Fruit fly (Drosophila melanogaster): Measurements from ENCODE around the gene Snoo.
A peak's percentile ranks its signal among the peaks of the same experiment; 100 is the strongest.

Snoo gene

DNA sequence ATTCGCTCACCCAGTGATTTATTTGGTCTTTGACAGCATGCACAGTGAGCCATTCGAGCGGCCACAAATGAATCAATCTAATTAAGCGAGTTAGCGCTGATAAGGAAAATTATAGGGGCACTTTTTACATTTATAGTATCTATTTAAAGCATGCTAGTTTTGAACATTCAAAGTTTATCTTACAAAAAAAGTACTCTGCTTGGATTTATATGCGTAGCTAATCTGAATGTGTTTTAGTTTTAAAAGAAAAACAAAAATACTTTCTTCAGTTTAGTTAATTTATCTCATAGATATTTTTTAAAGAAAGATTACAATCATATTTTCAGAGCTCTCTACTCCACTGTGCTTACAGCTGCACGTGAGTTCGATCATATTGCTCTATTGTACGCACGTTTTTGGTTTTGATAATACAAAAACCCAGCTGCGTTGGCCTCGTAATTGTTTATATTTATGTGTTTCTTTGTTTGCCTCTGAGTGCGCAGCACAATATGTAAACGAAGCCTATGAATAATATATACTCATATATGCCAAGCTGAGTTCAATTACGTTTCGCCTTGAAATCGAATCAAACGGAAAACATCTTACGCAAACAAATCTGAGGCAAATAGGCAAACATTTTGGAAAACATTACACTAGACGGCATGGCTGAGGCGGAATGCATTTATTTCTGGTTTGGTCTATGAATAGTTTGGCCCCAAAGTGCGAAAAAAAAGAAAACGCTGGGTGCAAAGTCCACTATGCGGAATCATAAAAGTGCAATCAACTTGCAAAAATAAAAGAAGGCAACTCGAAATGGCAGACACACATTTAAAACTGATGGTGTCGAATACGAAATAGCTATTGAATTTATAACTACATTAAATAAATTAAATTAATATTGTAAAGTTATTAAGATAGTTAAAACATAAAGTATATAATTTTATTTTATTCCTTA lies 18.0 kb upstream of the Snoo start (continued):
- TF ChIP-seq CG9817 (tag; optimal IDR thresholded peaks at IDR 0.05) (peak; percentile 79), CG12942 (GFP tag; optimal IDR thresholded peaks at IDR 0.05) (peak; percentile 75), CG2202 (tag; optimal IDR thresholded peaks at IDR 0.05) (peak; percentile 56), grn (GFP tag; optimal IDR thresholded peaks at IDR 0.05) (peak; percentile 78), CG18619 (GFP tag; optimal IDR thresholded peaks at IDR 0.05) (peak; percentile 88), CG13624 (GFP tag; optimal IDR thresholded peaks at IDR 0.05) (peak; percentile 86), ci (GFP tag; IDR thresholded peaks at IDR 0.05) (peak; percentile 80; the same call in 2 of the 3 replicates), pnt (GFP tag; optimal IDR thresholded peaks at IDR 0.05) (peak; percentile 68), CG9876 (GFP tag; optimal IDR thresholded peaks at IDR 0.05) (peak; percentile 65), CG10366 (GFP tag; IDR thresholded peaks at IDR 0.05) (peak; percentile 70), CG4854 (GFP tag; optimal IDR thresholded peaks at IDR 0.05) (peak; percentile 72), gro (GFP tag; optimal IDR thresholded peaks at IDR 0.05) (peak; percentile 62), eyg (GFP tag; optimal IDR thresholded peaks at IDR 0.05) (peak; percentile 63), gem (tag; optimal IDR thresholded peaks at IDR 0.05) (peak; percentile 94), Fer3 (tag; optimal IDR thresholded peaks at IDR 0.05) (peak; percentile 73), Camta (GFP tag; optimal IDR thresholded peaks at IDR 0.05) (peak; percentile 82), Ets97D (GFP tag; optimal IDR thresholded peaks at IDR 0.05) (peak; percentile 36), CG18599 (GFP tag; optimal IDR thresholded peaks at IDR 0.05) (peak; percentile 89), CG2129 (GFP tag; IDR thresholded peaks at IDR 0.05; ENCODE audit: partially characterized antibody) (no peak), CG11093 (GFP tag; IDR thresholded peaks at IDR 0.05) (peak; percentile 80; the same call in 2 of the 3 replicates), Optix (GFP tag; IDR thresholded peaks at IDR 0.05) (peak; percentile 60; the same call in 1 of the 3 replicates), CG3065 (GFP tag; optimal IDR thresholded peaks at IDR 0.05) (peak; percentile 56), ash1 (GFP tag; optimal IDR thresholded peaks at IDR 0.05) (no peak), CG10654 (GFP tag; optimal IDR thresholded peaks at IDR 0.05) (peak; percentile 73), CG1024 (GFP tag; IDR thresholded peaks at IDR 0.05) (0 out of 2 replicates have a peak, but pooled peaks have one; percentile 28), CG6654 (GFP tag; optimal IDR thresholded peaks at IDR 0.05) (peak; percentile 68), zf30C (GFP tag; optimal IDR thresholded peaks at IDR 0.05) (no peak), vfl (GFP tag; optimal IDR thresholded peaks at IDR 0.05) (peak; percentile 62), dm (GFP tag; optimal IDR thresholded peaks at IDR 0.05) (peak; percentile 65), CG3281 (GFP tag; optimal IDR thresholded peaks at IDR 0.05) (peak; percentile 91), toy (GFP tag; IDR thresholded peaks at IDR 0.05) (peak; percentile 53), CG17612 (GFP tag; IDR thresholded peaks at IDR 0.05) (peak; percentile 54; the same call in 1 of the 2 replicates), pzg (GFP tag; optimal IDR thresholded peaks at IDR 0.05) (no peak), Deaf1 (tag; optimal IDR thresholded peaks at IDR 0.05) (peak; percentile 69), zfh1 (GFP tag; IDR thresholded peaks at IDR 0.05) (peak; percentile 76), run (tag; optimal IDR thresholded peaks at IDR 0.05) (peak; percentile 80), her (GFP tag; optimal IDR thresholded peaks at IDR 0.05) (peak; percentile 80), h (optimal IDR thresholded peaks at IDR 0.05) (no peak), CG8388 (GFP tag; optimal IDR thresholded peaks at IDR 0.05) (peak; percentile 74), Mes4 (GFP tag; optimal IDR thresholded peaks at IDR 0.05) (peak; percentile 70), Bdp1 (GFP tag; optimal IDR thresholded peaks at IDR 0.05) (peak; percentile 81), lola (GFP tag; optimal IDR thresholded peaks at IDR 0.05) (peak in 1 of 3 experiments; percentile 91), CG7271 (tag; optimal IDR thresholded peaks at IDR 0.05) (no peak), Dref (GFP tag; IDR thresholded peaks at IDR 0.05) (no peak), CG14441 (GFP tag; IDR thresholded peaks at IDR 0.05) (peak; percentile 79), CG8944 (GFP tag; optimal IDR thresholded peaks at IDR 0.05) (peak; percentile 73), Pdp1 (GFP tag; optimal IDR thresholded peaks at IDR 0.05) (peak; percentile 73 to 80), B-H1 (GFP tag; IDR thresholded peaks at IDR 0.05) (peak; percentile 76), mld (GFP tag; IDR thresholded peaks at IDR 0.05; ENCODE audit: partially characterized antibody) (no peak)

All from whole organism, embryonic.